Fruit fly (Drosophila melanogaster) whole organism, embryonic: ENCODE results near the gene CG14440.

Experiments used
- CG17568 ChIP-seq: fragments of 200-800 bp; sonication (Bioruptor generic); optimal IDR thresholded peaks from 2 replicates; lab custom pipeline; 2018; ENCODE audit warnings: missing biosample characterization, mild to moderate bottlenecking, missing genetic modification characterization, moderate library complexity
- CG17829 ChIP-seq: fragments of 200-800 bp; optimal IDR thresholded peaks from 2 replicates; lab custom pipeline; 2019; ENCODE audit warnings: missing biosample characterization, mild to moderate bottlenecking, missing genetic modification characterization, moderate library complexity
- CG9609 ChIP-seq: fragments of 200-800 bp; sonication (Bioruptor generic); optimal IDR thresholded peaks from 3 replicates; lab custom pipeline; 2016; ENCODE audit warnings: missing biosample characterization, missing genetic modification characterization
- esg ChIP-seq: fragments of 200-800 bp; sonication (Bioruptor generic); conservative IDR thresholded peaks from 2 replicates; pipeline ENCODE4 v1.3.6; 2022; ENCODE audit warnings: missing biosample characterization, missing genetic modification characterization
- h ChIP-seq: fragments of >200 bp; optimal IDR thresholded peaks from 2 replicates; lab custom pipeline; 2017
- jumu ChIP-seq: fragments of 200-800 bp; sonication (Bioruptor generic); optimal IDR thresholded peaks from 3 replicates; lab custom pipeline; 2016; ENCODE audit warnings: missing biosample characterization, missing genetic modification characterization
- pho ChIP-seq: fragments of 200-800 bp; sonication (Bioruptor generic); optimal IDR thresholded peaks from 2 replicates; lab custom pipeline; 2016; ENCODE audit warnings: missing biosample characterization, missing genetic modification characterization

DNA sequence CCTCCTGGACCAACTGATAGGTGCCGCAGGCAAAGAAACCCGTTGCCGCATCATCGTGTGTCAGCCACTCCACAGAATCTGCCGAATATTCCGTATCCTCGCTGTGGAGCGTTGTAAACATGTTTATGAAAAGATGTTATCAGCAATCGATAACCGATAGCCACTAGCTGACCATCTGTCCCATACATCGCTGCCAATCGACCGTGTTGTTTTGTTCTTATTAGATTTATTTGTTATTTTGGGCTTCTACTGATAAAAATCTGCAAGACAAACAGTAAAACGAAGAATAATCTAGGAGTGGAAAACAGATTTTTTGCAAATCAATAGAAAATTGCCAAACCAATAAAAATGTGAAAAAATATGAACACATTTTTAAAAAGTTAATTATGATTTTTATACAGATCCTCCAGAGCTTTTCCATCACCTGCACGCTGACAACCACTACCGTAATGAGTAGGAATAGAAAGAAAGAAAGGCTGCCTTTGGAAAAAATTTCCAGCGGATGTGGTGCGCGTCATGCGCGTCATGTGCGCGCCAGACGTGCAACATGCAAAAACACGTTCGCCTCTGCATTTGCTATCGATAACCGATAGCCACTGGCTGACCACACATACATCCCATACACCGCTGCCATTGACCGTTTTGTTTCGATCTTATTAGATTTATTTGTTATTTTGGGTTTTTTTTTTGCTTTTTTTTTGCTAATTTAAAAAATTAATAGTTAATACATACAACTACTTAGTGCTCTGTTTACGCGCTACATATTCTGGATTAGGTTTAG lies 9.6 kb downstream of the CG14440 start, which contains the start of gene CG3184:
- TF ChIP-seq h (lab: Kevin White, UChicago) (no peak), CG17568 (GFP tag; lab: Kevin White, UChicago) (no peak), CG9609 (no peak), CG17829 (tag; lab: Kevin White, UChicago) (no peak), pho (GFP tag; lab: Kevin White, UChicago) (no peak), esg (no peak), jumu (no peak)
